Fruit fly (Drosophila melanogaster) whole organism, embryonic: ENCODE data around the gene SecS.

Experiments
- BEAF-32 ChIP-seq: fragments of 200-800 bp; sonication (Bioruptor generic); optimal IDR thresholded peaks from 3 replicates; lab custom pipeline; 2017; ENCODE audit warnings: missing biosample characterization, missing genetic modification characterization, mild to moderate bottlenecking, moderate library complexity, missing genetic modification reagents
- CG10209 ChIP-seq: fragments of 200-800 bp; sonication (Bioruptor generic); optimal IDR thresholded peaks from 3 replicates; lab custom pipeline; 2017; ENCODE audit warnings: missing biosample characterization, mild to moderate bottlenecking, missing genetic modification characterization, missing genetic modification reagents
- CG10565 ChIP-seq: fragments of 200-800 bp; sonication (Bioruptor generic); optimal IDR thresholded peaks from 3 replicates; lab custom pipeline; 2016; ENCODE audit warnings: missing biosample characterization, mild to moderate bottlenecking, missing genetic modification characterization
- CG15269 ChIP-seq: fragments of 200-800 bp; sonication (Bioruptor generic); optimal IDR thresholded peaks from 2 replicates; lab custom pipeline; 2018; ENCODE audit warnings: missing biosample characterization, mild to moderate bottlenecking, missing genetic modification characterization, moderate library complexity
- CG17359 ChIP-seq: fragments of 200-800 bp; sonication (Bioruptor generic); optimal IDR thresholded peaks from 3 replicates; lab custom pipeline; 2018; ENCODE audit warnings: missing biosample characterization, mild to moderate bottlenecking, missing genetic modification characterization, moderate library complexity
- CG17361 ChIP-seq: fragments of 200-800 bp; sonication (Bioruptor generic); IDR thresholded peaks from 3 replicates; pipeline ENCODE4 v1.3.6; 2022; ENCODE audit warnings: missing biosample characterization, missing genetic modification characterization
- CG2120 ChIP-seq: fragments of 200-800 bp; sonication (Bioruptor generic); optimal IDR thresholded peaks from 3 replicates; lab custom pipeline; 2016; ENCODE audit warnings: missing biosample characterization, missing genetic modification characterization
- CG2199 ChIP-seq: fragments of 200-800 bp; sonication (Bioruptor generic); IDR thresholded peaks from 3 replicates; pipeline ENCODE4 v1.3.6; 2022; ENCODE audit warnings: missing biosample characterization, missing genetic modification characterization
- CG2678 ChIP-seq: fragments of 200-800 bp; sonication (Bioruptor generic); optimal IDR thresholded peaks from 3 replicates; lab custom pipeline; 2019; ENCODE audit warnings: missing biosample characterization, mild to moderate bottlenecking, missing genetic modification characterization, moderate library complexity
- CG2712 ChIP-seq: fragments of 200-800 bp; optimal IDR thresholded peaks from 3 replicates; lab custom pipeline; 2019; ENCODE audit warnings: missing biosample characterization, mild to moderate bottlenecking, missing genetic modification characterization, moderate library complexity
- CG30020 ChIP-seq: fragments of 200-800 bp; optimal IDR thresholded peaks from 2 replicates; lab custom pipeline; 2019; ENCODE audit warnings: missing biosample characterization, mild to moderate bottlenecking, missing genetic modification characterization, moderate library complexity
- CG31441 ChIP-seq: fragments of 200-800 bp; sonication (Bioruptor generic); IDR thresholded peaks from 2 replicates; pipeline ENCODE4 v1.3.6; 2022; ENCODE audit warnings: missing biosample characterization, missing genetic modification characterization
- CG4730 ChIP-seq: fragments of 200-800 bp; sonication (Bioruptor generic); IDR thresholded peaks from 2 replicates; pipeline ENCODE4 v1.3.6; 2022; ENCODE audit warnings: missing biosample characterization, missing genetic modification characterization
- CG7357 ChIP-seq: fragments of 200-800 bp; sonication (Bioruptor generic); IDR thresholded peaks from 3 replicates; pipeline ENCODE4 v1.3.6; 2022; ENCODE audit warnings: missing biosample characterization, missing genetic modification characterization
- CG8359 ChIP-seq: fragments of 200-800 bp; sonication (Bioruptor generic); optimal IDR thresholded peaks from 2 replicates; lab custom pipeline; 2017; ENCODE audit warnings: missing biosample characterization, mild to moderate bottlenecking, missing genetic modification characterization, borderline replicate concordance
- CG8478 ChIP-seq: fragments of >200 bp; optimal IDR thresholded peaks from 2 replicates; lab custom pipeline; 2018
- CG8924 ChIP-seq: fragments of 200-800 bp; optimal IDR thresholded peaks from 3 replicates; lab custom pipeline; 2019; ENCODE audit warnings: missing biosample characterization, mild to moderate bottlenecking, missing genetic modification characterization, moderate library complexity
- CG9437 ChIP-seq: fragments of 200-800 bp; sonication (Bioruptor generic); optimal IDR thresholded peaks from 2 replicates; lab custom pipeline; 2018; ENCODE audit warnings: missing biosample characterization, mild to moderate bottlenecking, missing genetic modification characterization
- CG9876 ChIP-seq: fragments of 200-800 bp; sonication (Bioruptor generic); optimal IDR thresholded peaks from 2 replicates; lab custom pipeline; 2016; ENCODE audit warnings: missing biosample characterization, missing genetic modification characterization
- CoRest ChIP-seq: fragments of 200-800 bp; sonication (Bioruptor generic); optimal IDR thresholded peaks from 3 replicates; lab custom pipeline; 2018; ENCODE audit warnings: missing biosample characterization, mild to moderate bottlenecking, missing genetic modification characterization, moderate library complexity
- Dad ChIP-seq: fragments of 200-800 bp; sonication (Bioruptor generic); optimal IDR thresholded peaks from 3 replicates; lab custom pipeline; 2016; ENCODE audit warnings: missing biosample characterization, missing genetic modification characterization
- Ets97D ChIP-seq: fragments of 200-800 bp; sonication (Bioruptor generic); optimal IDR thresholded peaks from 3 replicates; lab custom pipeline; 2016; ENCODE audit warnings: missing biosample characterization, missing genetic modification characterization
- H15 ChIP-seq: fragments of 200-800 bp; sonication (Bioruptor generic); IDR thresholded peaks from 3 replicates; pipeline ENCODE4 v1.3.6; 2022; ENCODE audit warnings: missing biosample characterization, missing genetic modification characterization
- Mad ChIP-seq: fragments of 200-800 bp; sonication (Bioruptor generic); optimal IDR thresholded peaks from 2 replicates; lab custom pipeline; 2016; ENCODE audit warnings: missing biosample characterization, missing genetic modification characterization
- Myb ChIP-seq: fragments of 200-800 bp; sonication (Bioruptor generic); optimal IDR thresholded peaks from 2 replicates; lab custom pipeline; 2016; ENCODE audit warnings: missing biosample characterization, missing genetic modification characterization
- Nf-YC ChIP-seq: fragments of 200-800 bp; optimal IDR thresholded peaks from 3 replicates; lab custom pipeline; 2019; ENCODE audit warnings: missing biosample characterization, mild to moderate bottlenecking, missing genetic modification characterization, moderate library complexity
- Sin3A ChIP-seq: fragments of >200 bp; optimal IDR thresholded peaks from 2 replicates; lab custom pipeline; 2018
- Sry-δ ChIP-seq: fragments of 200-800 bp; sonication (Bioruptor generic); optimal IDR thresholded peaks from 2 replicates; lab custom pipeline; 2016; ENCODE audit warnings: missing biosample characterization, missing genetic modification characterization
- Trl ChIP-seq, 3 experiments: fragments of >200 bp in 2 of 3; fragments of 200-800 bp in 1 of 3; sonication (Bioruptor generic) in 1 of 3; optimal IDR thresholded peaks; 2 replicates in 1 of 3; 3 replicates in 2 of 3; lab custom pipeline; 2016 to 2017; ENCODE audit warnings: missing biosample characterization in 1 of 3, missing genetic modification characterization in 1 of 3
- YL-1 ChIP-seq: fragments of 200-800 bp; sonication (Bioruptor generic); optimal IDR thresholded peaks from 3 replicates; lab custom pipeline; 2017; ENCODE audit warnings: missing biosample characterization, mild to moderate bottlenecking, missing genetic modification characterization
- amos ChIP-seq: fragments of 200-800 bp; sonication (Bioruptor generic); IDR thresholded peaks from 2 replicates; pipeline ENCODE4 v1.3.6; 2022; ENCODE audit warnings: missing biosample characterization, missing genetic modification characterization; ENCODE audit not compliant: partially characterized antibody
- aop ChIP-seq: fragments of 200-800 bp; sonication (Bioruptor generic); IDR thresholded peaks from 2 replicates; pipeline ENCODE4 v1.3.6; 2022; ENCODE audit warnings: missing biosample characterization, missing genetic modification characterization
- ase ChIP-seq: fragments of 200-800 bp; sonication (Bioruptor generic); IDR thresholded peaks from 3 replicates; pipeline ENCODE4 v1.3.6; 2022; ENCODE audit warnings: missing biosample characterization, missing genetic modification characterization
- ato ChIP-seq: fragments of 200-800 bp; sonication (Bioruptor generic); IDR thresholded peaks from 2 replicates; pipeline ENCODE4 v1.3.6; 2022; ENCODE audit warnings: missing biosample characterization, missing genetic modification characterization; ENCODE audit not compliant: partially characterized antibody
- caup ChIP-seq: fragments of 200-800 bp; sonication (Bioruptor generic); optimal IDR thresholded peaks from 3 replicates; lab custom pipeline; 2017; ENCODE audit warnings: missing biosample characterization, mild to moderate bottlenecking, missing genetic modification characterization, moderate library complexity; ENCODE audit not compliant: severe bottlenecking
- dan ChIP-seq: fragments of 200-800 bp; sonication (Bioruptor generic); IDR thresholded peaks from 2 replicates; pipeline ENCODE4 v1.3.6; 2022; ENCODE audit warnings: missing biosample characterization, missing genetic modification characterization
- disco-r ChIP-seq: fragments of 200-800 bp; sonication (Bioruptor generic); optimal IDR thresholded peaks from 2 replicates; lab custom pipeline; 2016; ENCODE audit warnings: missing biosample characterization, missing genetic modification characterization
- dmrt99B ChIP-seq: fragments of 200-800 bp; sonication (Bioruptor generic); optimal IDR thresholded peaks from 2 replicates; lab custom pipeline; 2018; ENCODE audit warnings: missing biosample characterization, mild to moderate bottlenecking, missing genetic modification characterization, moderate library complexity
- exex ChIP-seq: fragments of 200-800 bp; sonication (Bioruptor generic); optimal IDR thresholded peaks from 4 replicates; lab custom pipeline; 2018; ENCODE audit warnings: missing biosample characterization, mild to moderate bottlenecking, missing genetic modification characterization, moderate library complexity
- fd64A ChIP-seq: fragments of 200-800 bp; sonication (Bioruptor generic); optimal IDR thresholded peaks from 3 replicates; lab custom pipeline; 2018; ENCODE audit warnings: missing biosample characterization, mild to moderate bottlenecking, missing genetic modification characterization
- ham ChIP-seq: fragments of 200-800 bp; sonication (Bioruptor generic); IDR thresholded peaks from 2 replicates; pipeline ENCODE4 v1.3.6; 2022; ENCODE audit warnings: missing biosample characterization, missing genetic modification characterization
- ken ChIP-seq: fragments of 200-800 bp; sonication (Bioruptor generic); IDR thresholded peaks from 3 replicates; pipeline ENCODE4 v1.3.6; 2022; ENCODE audit warnings: missing biosample characterization, missing genetic modification characterization
- nau ChIP-seq: fragments of 200-800 bp; sonication (Bioruptor generic); optimal IDR thresholded peaks from 3 replicates; lab custom pipeline; 2017; ENCODE audit warnings: missing biosample characterization, mild to moderate bottlenecking, missing genetic modification characterization, missing genetic modification reagents
- onecut ChIP-seq: fragments of 200-800 bp; sonication (Bioruptor generic); IDR thresholded peaks from 2 replicates; pipeline ENCODE4 v1.3.6; 2022; ENCODE audit warnings: missing biosample characterization, missing genetic modification characterization
- seq ChIP-seq: fragments of 200-800 bp; sonication (Bioruptor generic); IDR thresholded peaks from 2 replicates; pipeline ENCODE4 v1.3.6; 2022; ENCODE audit warnings: missing biosample characterization, missing genetic modification characterization
- sna ChIP-seq: fragments of 200-800 bp; sonication (Bioruptor generic); IDR thresholded peaks from 2 replicates; pipeline ENCODE4 v1.3.6; 2022; ENCODE audit warnings: missing biosample characterization, missing genetic modification characterization; ENCODE audit not compliant: partially characterized antibody
- sr ChIP-seq: fragments of 200-800 bp; sonication (Bioruptor generic); IDR thresholded peaks from 3 replicates; pipeline ENCODE4 v1.3.6; 2022; ENCODE audit warnings: missing biosample characterization, missing genetic modification characterization
- stc ChIP-seq: fragments of 200-800 bp; sonication (Bioruptor generic); IDR thresholded peaks from 2 replicates; pipeline ENCODE4 v1.3.6; 2022; ENCODE audit warnings: missing biosample characterization, missing genetic modification characterization
- tna ChIP-seq: fragments of 200-800 bp; sonication (Bioruptor generic); IDR thresholded peaks from 2 replicates; pipeline ENCODE4 v1.3.6; 2022; ENCODE audit warnings: missing biosample characterization, missing genetic modification characterization; ENCODE audit not compliant: partially characterized antibody

SecS gene

dm6 chr3R:5648569-5649476 is 47.6 kb downstream of the SecS start, which contains the start of the genes MTA1-like and Sec23 (continued):
- TF ChIP-seq ham (GFP tag; lab: Robert Waterston, UW) (no peak), CG10209 (GFP tag; lab: Kevin White, UChicago) (peak; percentile 41), nau (GFP tag; lab: Kevin White, UChicago) (no peak), CG8478 (lab: Kevin White, UChicago) (no peak), Nf-YC (peak; percentile 69), tna (GFP tag; lab: Robert Waterston, UW) (peak; percentile 80), seq (GFP tag; lab: Robert Waterston, UW) (no peak), Trl (optimal IDR thresholded peaks at IDR 0.05; lab: Kevin White, UChicago) (no peak), Trl (GFP tag; optimal IDR thresholded peaks at IDR 0.05; lab: Kevin White, UChicago) (peak; percentile 14), CoRest (peak; percentile 78), amos (GFP tag; lab: Robert Waterston, UW) (peak; percentile 92), Sin3A (lab: Kevin White, UChicago) (peak; percentile 56), ase (GFP tag; lab: Robert Waterston, UW) (no peak), BEAF-32 (peak; percentile 95), CG10565 (no peak), ato (GFP tag; lab: Robert Waterston, UW) (peak; percentile 76), CG4730 (GFP tag; lab: Robert Waterston, UW) (no peak), CG7357 (GFP tag; lab: Robert Waterston, UW) (no peak), stc (no peak), CG2678 (peak; percentile 65), CG15269 (tag; lab: Kevin White, UChicago) (peak; percentile 43), dan (GFP tag; lab: Robert Waterston, UW) (no peak), onecut (GFP tag; lab: Robert Waterston, UW) (0 out of 2 replicates have a peak, but pooled peaks have one; percentile 4), CG9437 (GFP tag; lab: Kevin White, UChicago) (peak; percentile 75), Sry-δ (GFP tag; lab: Kevin White, UChicago) (peak; percentile 85), CG2712 (tag; lab: Kevin White, UChicago) (peak; percentile 69), sr (GFP tag; lab: Robert Waterston, UW) (no peak), ken (GFP tag; lab: Robert Waterston, UW) (0 out of 3 replicates have a peak, but pooled peaks have one; percentile 4), dmrt99B (peak; percentile 51), YL-1 (peak; percentile 80), CG30020 (tag; lab: Kevin White, UChicago) (peak; percentile 78), CG9876 (GFP tag; lab: Kevin White, UChicago) (no peak), Dad (GFP tag; lab: Kevin White, UChicago) (no peak), CG17359 (peak; percentile 16), CG17361 (GFP tag; lab: Robert Waterston, UW) (peak; percentile 86), CG2199 (no peak), CG31441 (GFP tag; lab: Robert Waterston, UW) (peak; percentile 74), exex (no peak), sna (GFP tag; lab: Robert Waterston, UW) (peak; percentile 94), CG8359 (GFP tag; lab: Kevin White, UChicago) (no peak), H15 (GFP tag; lab: Robert Waterston, UW) (peak; percentile 17; the same call in 1 of the 3 replicates), fd64A (no peak), caup (GFP tag; lab: Kevin White, UChicago) (peak; percentile 23), disco-r (GFP tag; lab: Kevin White, UChicago) (no peak), Ets97D (peak; percentile 64), aop (GFP tag; lab: Robert Waterston, UW) (no peak), CG8924 (tag; lab: Kevin White, UChicago) (peak; percentile 71), Myb (GFP tag; lab: Kevin White, UChicago) (no peak), CG2120 (GFP tag; lab: Kevin White, UChicago) (peak; percentile 51), Mad (GFP tag; lab: Kevin White, UChicago) (no peak)
